Fruit fly (Drosophila melanogaster) whole organism, pupa: ENCODE data around the gene CG3808.

Experiments
- CG15710 ChIP-seq: fragments of 200-800 bp; sonication (Bioruptor generic); optimal IDR thresholded peaks from 2 replicates; lab custom pipeline; 2018; ENCODE audit warnings: missing biosample characterization, mild to moderate bottlenecking, missing genetic modification characterization, moderate library complexity
- CG17806 ChIP-seq: fragments of 200-800 bp; sonication (Bioruptor generic); optimal IDR thresholded peaks from 2 replicates; lab custom pipeline; 2018; ENCODE audit warnings: missing biosample characterization, mild to moderate bottlenecking, missing genetic modification characterization, moderate library complexity
- CG34367 ChIP-seq: fragments of 200-800 bp; sonication (Bioruptor generic); optimal IDR thresholded peaks from 2 replicates; lab custom pipeline; 2018; ENCODE audit warnings: missing biosample characterization, mild to moderate bottlenecking, missing genetic modification characterization
- CG4496 ChIP-seq: fragments of 200-800 bp; sonication (Bioruptor generic); IDR thresholded peaks from 3 replicates; pipeline ENCODE4 v1.3.6; 2022; ENCODE audit warnings: missing biosample characterization, missing genetic modification characterization
- CG9948 ChIP-seq: fragments of 200-800 bp; sonication (Bioruptor generic); optimal IDR thresholded peaks from 2 replicates; lab custom pipeline; 2018; ENCODE audit warnings: missing biosample characterization, mild to moderate bottlenecking, missing genetic modification characterization, moderate library complexity
- D1 ChIP-seq: fragments of 200-800 bp; sonication (Bioruptor generic); optimal IDR thresholded peaks from 2 replicates; lab custom pipeline; 2018; ENCODE audit warnings: missing biosample characterization, mild to moderate bottlenecking, missing genetic modification characterization, moderate library complexity
- Ets98B ChIP-seq: fragments of 200-800 bp; sonication (Bioruptor generic); IDR thresholded peaks from 2 replicates; pipeline ENCODE4 v1.3.6; 2022; ENCODE audit warnings: missing biosample characterization, missing genetic modification characterization
- Pif1A ChIP-seq: fragments of 200-800 bp; sonication (Bioruptor generic); optimal IDR thresholded peaks from 3 replicates; lab custom pipeline; 2016; ENCODE audit warnings: missing biosample characterization, missing genetic modification characterization
- Pif1B ChIP-seq: fragments of 200-800 bp; sonication (Bioruptor generic); optimal IDR thresholded peaks from 3 replicates; lab custom pipeline; 2016; ENCODE audit warnings: missing biosample characterization, missing genetic modification characterization
- Snoo ChIP-seq: fragments of 200-800 bp; sonication (Bioruptor generic); optimal IDR thresholded peaks from 3 replicates; lab custom pipeline; 2017; ENCODE audit warnings: missing biosample characterization, mild to moderate bottlenecking, missing genetic modification characterization, inconsistent platforms
- fd96Ca ChIP-seq: fragments of 200-800 bp; sonication (Bioruptor generic); IDR thresholded peaks from 3 replicates; pipeline ENCODE4 v1.3.6; 2022; ENCODE audit warnings: missing biosample characterization, missing genetic modification characterization
- rn ChIP-seq: fragments of 200-800 bp; sonication (Bioruptor generic); IDR thresholded peaks from 2 replicates; pipeline ENCODE4 v1.3.6; 2022; ENCODE audit warnings: missing biosample characterization, missing genetic modification characterization

- no peak for TF ChIP-seq CG34367 (tag; lab: Kevin White, UChicago)
- peak; percentile 4 for TF ChIP-seq CG15710
- TF ChIP-seq Pif1A (GFP tag; lab: Kevin White, UChicago): peak; percentile 46
- peak; percentile 13 for TF ChIP-seq CG17806
- peak; percentile 58; the same call in 2 of the 3 replicates for TF ChIP-seq CG4496 (GFP tag; lab: Robert Waterston, UW)
- no peak for TF ChIP-seq Snoo (tag; lab: Kevin White, UChicago)
- TF ChIP-seq CG9948: no peak
- no peak for TF ChIP-seq D1 (tag; lab: Kevin White, UChicago)
- TF ChIP-seq Ets98B: peak; percentile 73
- TF ChIP-seq rn: no peak
- peak; percentile 9 for TF ChIP-seq Pif1B (GFP tag; lab: Kevin White, UChicago)
- no peak for TF ChIP-seq fd96Ca (GFP tag; lab: Robert Waterston, UW)
Measured at dm6 chr3L:19011174-19011573, 10.8 kb upstream of the CG3808 start.
